Worm (Caenorhabditis elegans) whole organism, L4/young adult: Measurements from ENCODE around the gene B0001.5.

ENCODE experiments used
- W03F9.2 ChIP-seq: fragments of 150-350 bp; optimal IDR thresholded peaks from 2 replicates; lab custom pipeline; 2014; ENCODE audit warnings: missing biosample characterization, missing genetic modification characterization
- dao-5 ChIP-seq: sonication (generic microtip); optimal IDR thresholded peaks from 2 replicates; lab custom pipeline; 2016; ENCODE audit warnings: missing genotype, missing genetic modification characterization, moderate library complexity, missing compliant biosample characterization
- him-1 ChIP-seq: sonication (generic microtip); optimal IDR thresholded peaks from 2 replicates; lab custom pipeline; 2016; ENCODE audit warnings: missing genotype, missing genetic modification reagents, missing genetic modification characterization, missing compliant biosample characterization

- TF ChIP-seq him-1 (tag; lab: Kevin White, UChicago), result no peak
- TF ChIP-seq W03F9.2 (tag; lab: Kevin White, UChicago), result no peak
- TF ChIP-seq dao-5, result no peak
Observed at ce11 chrIV:12096479-12096878, 46.7 kb downstream of the B0001.5 start, which contains the start of gene mon-2.
